Worm (Caenorhabditis elegans) whole organism, L4/young adult: ENCODE data around the gene nhr-56.

Experiments
- W03F9.2 ChIP-seq: fragments of 150-350 bp; optimal IDR thresholded peaks from 2 replicates; lab custom pipeline; 2014; ENCODE audit warnings: missing biosample characterization, missing genetic modification characterization
- dao-5 ChIP-seq: sonication (generic microtip); optimal IDR thresholded peaks from 2 replicates; lab custom pipeline; 2016; ENCODE audit warnings: missing genotype, missing genetic modification characterization, moderate library complexity, missing compliant biosample characterization
- him-1 ChIP-seq: sonication (generic microtip); optimal IDR thresholded peaks from 2 replicates; lab custom pipeline; 2016; ENCODE audit warnings: missing genotype, missing genetic modification reagents, missing genetic modification characterization, missing compliant biosample characterization

DNA sequence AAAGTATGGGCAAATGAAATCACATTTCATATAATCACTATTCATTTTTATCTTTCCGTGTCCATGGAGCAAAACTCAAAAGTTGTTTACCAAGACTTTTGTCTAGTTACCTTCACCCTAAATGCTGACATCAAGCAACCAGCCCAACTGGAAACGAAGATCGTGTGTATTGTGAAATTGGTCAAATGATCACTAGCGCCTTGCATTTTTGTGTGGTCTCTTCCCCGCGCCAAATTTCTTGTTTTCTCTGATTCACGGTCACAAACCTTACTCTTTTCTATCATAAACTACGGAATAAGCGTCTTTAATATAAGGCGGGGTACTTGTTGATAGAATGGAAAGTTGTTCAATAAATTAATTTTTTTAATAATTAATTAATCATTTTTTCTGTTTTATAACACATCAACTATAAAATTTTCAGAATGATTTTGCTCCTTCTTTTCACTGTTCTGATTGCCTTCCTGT lies 31.4 kb downstream of the nhr-56 start, which contains the start of gene cyp-33C7:
- TF ChIP-seq W03F9.2 = no peak
- TF ChIP-seq dao-5 = no peak
- no peak for TF ChIP-seq him-1 (tag; lab: Kevin White, UChicago)
